Worm (Caenorhabditis elegans) whole organism, young adult: ENCODE measurements around the gene Y47D3A.21.

ENCODE experiments used
- C06A6.2 ChIP-seq: fragments of 200-800 bp; sonication (Bioruptor generic); conservative IDR thresholded peaks from 2 replicates; pipeline ENCODE4 v1.3.6; 2022; ENCODE audit warnings: missing genetic modification characterization, missing compliant biosample characterization
- F23B12.7 ChIP-seq: sonication (generic microtip); optimal IDR thresholded peaks from 2 replicates; lab custom pipeline; 2017; ENCODE audit warnings: missing genetic modification characterization, mild to moderate bottlenecking, missing compliant biosample characterization, antibody characterized with exemption, moderate library complexity; ENCODE audit not compliant: insufficient read depth
- F33H1.4 ChIP-seq: fragments of 200-800 bp; sonication (Bioruptor generic); IDR thresholded peaks from 2 replicates; pipeline ENCODE4 v1.3.6; 2022; ENCODE audit warnings: missing genetic modification reagents, missing genetic modification characterization, missing compliant biosample characterization
- F39B2.1 ChIP-seq: fragments of 200-800 bp; sonication (Bioruptor generic); IDR thresholded peaks from 2 replicates; pipeline ENCODE4 v1.3.6; 2022; ENCODE audit warnings: missing genetic modification reagents, missing genetic modification characterization, missing compliant biosample characterization
- K12H6.12 ChIP-seq: fragments of 200-800 bp; sonication (Bioruptor generic); optimal IDR thresholded peaks from 2 replicates; lab custom pipeline; 2018; ENCODE audit warnings: mild to moderate bottlenecking, missing genetic modification characterization, missing compliant biosample characterization
- T26A5.8 ChIP-seq: sonication (generic microtip); optimal IDR thresholded peaks from 2 replicates; lab custom pipeline; 2016; ENCODE audit warnings: missing genetic modification characterization, missing compliant biosample characterization
- Y53F4B.3 ChIP-seq: fragments of 200-800 bp; sonication (Bioruptor generic); IDR thresholded peaks from 2 replicates; pipeline ENCODE4 v1.3.6; 2022; ENCODE audit warnings: missing genetic modification reagents, missing genetic modification characterization, missing compliant biosample characterization
- Y79H2A.3 ChIP-seq: fragments of 200-800 bp; sonication (Bioruptor generic); conservative IDR thresholded peaks from 2 replicates; pipeline ENCODE4 v1.3.6; 2022; ENCODE audit warnings: missing genetic modification reagents, missing genetic modification characterization, missing compliant biosample characterization
- ZK185.1 ChIP-seq: sonication (generic microtip); optimal IDR thresholded peaks from 2 replicates; lab custom pipeline; 2016; ENCODE audit warnings: mild to moderate bottlenecking, missing genetic modification characterization, missing compliant biosample characterization; ENCODE audit not compliant: poor library complexity, severe bottlenecking
- ama-1 ChIP-seq, 3 experiments: fragments of 150-350 bp in 1 of 3; sonication (generic microtip) in 2 of 3; optimal IDR thresholded peaks; 2 replicates each; lab custom pipeline; 2014 to 2018; ENCODE audit warnings: missing biosample characterization in 2 of 3, missing genetic modification characterization in 2 of 3, missing genetic modification reagents in 2 of 3
- aptf-2 ChIP-seq: fragments of 200-800 bp; sonication (Bioruptor generic); conservative IDR thresholded peaks from 2 replicates; pipeline ENCODE4 v1.3.6; 2022; ENCODE audit warnings: missing genetic modification reagents, missing genetic modification characterization, missing compliant biosample characterization
- athp-1 ChIP-seq: sonication (generic microtip); optimal IDR thresholded peaks from 2 replicates; lab custom pipeline; 2017; ENCODE audit warnings: mild to moderate bottlenecking, missing genetic modification characterization, missing compliant biosample characterization
- attf-3 ChIP-seq: fragments of 200-800 bp; sonication (Bioruptor generic); conservative IDR thresholded peaks from 2 replicates; pipeline ENCODE4 v1.3.6; 2022; ENCODE audit warnings: missing genetic modification reagents, missing genetic modification characterization, missing compliant biosample characterization
- attf-5 ChIP-seq: fragments of 200-800 bp; sonication (Bioruptor generic); optimal IDR thresholded peaks from 2 replicates; lab custom pipeline; 2018; ENCODE audit warnings: mild to moderate bottlenecking, missing genetic modification characterization, missing compliant biosample characterization
- cebp-2 ChIP-seq: fragments of 200-800 bp; sonication (Bioruptor generic); IDR thresholded peaks from 2 replicates; pipeline ENCODE4 v1.3.6; 2022; ENCODE audit warnings: missing genetic modification characterization, missing compliant biosample characterization
- ceh-100 ChIP-seq: fragments of 200-800 bp; sonication (Bioruptor generic); IDR thresholded peaks from 2 replicates; pipeline ENCODE4 v1.3.6; 2022; ENCODE audit warnings: missing genetic modification reagents, missing genetic modification characterization, missing compliant biosample characterization
- ceh-58 ChIP-seq: fragments of 200-800 bp; sonication (Bioruptor generic); IDR thresholded peaks from 2 replicates; pipeline ENCODE4 v1.3.6; 2022; ENCODE audit warnings: missing genetic modification characterization, missing compliant biosample characterization
- dox-1 ChIP-seq: fragments of 200-800 bp; sonication (Bioruptor generic); IDR thresholded peaks from 2 replicates; pipeline ENCODE4 v1.3.6; 2022; ENCODE audit warnings: missing genetic modification reagents, missing genetic modification characterization, missing compliant biosample characterization
- dpff-1 ChIP-seq: sonication (generic microtip); optimal IDR thresholded peaks from 2 replicates; lab custom pipeline; 2017; ENCODE audit warnings: mild to moderate bottlenecking, missing genetic modification characterization, missing compliant biosample characterization
- efl-1 ChIP-seq: fragments of 150-350 bp; optimal IDR thresholded peaks from 2 replicates; lab custom pipeline; 2014; ENCODE audit warnings: missing biosample characterization, missing genetic modification reagents, missing genetic modification characterization
- egrh-3 ChIP-seq: fragments of 200-800 bp; sonication (Bioruptor generic); IDR thresholded peaks from 2 replicates; pipeline ENCODE4 v1.3.6; 2022; ENCODE audit warnings: missing genetic modification reagents, missing genetic modification characterization, missing compliant biosample characterization
- hlh-26 ChIP-seq: fragments of 200-800 bp; sonication (Bioruptor generic); conservative IDR thresholded peaks from 2 replicates; pipeline ENCODE4 v1.3.6; 2022; ENCODE audit warnings: missing genetic modification reagents, missing genetic modification characterization, missing compliant biosample characterization
- hmg-1.2 ChIP-seq: fragments of 200-800 bp; sonication (Bioruptor generic); IDR thresholded peaks from 2 replicates; pipeline ENCODE4 v1.3.6; 2022; ENCODE audit warnings: missing genetic modification reagents, missing genetic modification characterization, missing compliant biosample characterization
- let-607 ChIP-seq, 2 experiments: fragments of 200-800 bp in 1 of 2; sonication (Bioruptor generic) in 1 of 2; sonication (generic microtip) in 1 of 2; optimal IDR thresholded peaks; 2 replicates each; lab custom pipeline; 2016 to 2018; ENCODE audit warnings: mild to moderate bottlenecking in 2 of 2, missing compliant biosample characterization in 2 of 2, missing genetic modification characterization in 2 of 2, moderate library complexity in 2 of 2, missing genotype in 1 of 2
- lin-35 ChIP-seq, 3 experiments: fragments of 150-350 bp in 2 of 3; sonication (generic microtip) in 1 of 3; optimal IDR thresholded peaks; 2 replicates each; lab custom pipeline; 2014 to 2018; ENCODE audit warnings: missing biosample characterization in 3 of 3, missing genetic modification characterization in 3 of 3, missing genetic modification reagents in 3 of 3
- lsl-1 ChIP-seq: fragments of 200-800 bp; sonication (Bioruptor generic); optimal IDR thresholded peaks from 2 replicates; lab custom pipeline; 2018; ENCODE audit warnings: mild to moderate bottlenecking, missing genetic modification characterization, moderate library complexity, missing compliant biosample characterization
- madf-10 ChIP-seq: sonication (generic microtip); optimal IDR thresholded peaks from 2 replicates; lab custom pipeline; 2016; ENCODE audit warnings: mild to moderate bottlenecking, missing genetic modification characterization, missing compliant biosample characterization
- madf-3 ChIP-seq: fragments of 200-800 bp; sonication (Bioruptor generic); IDR thresholded peaks from 2 replicates; pipeline ENCODE4 v1.3.6; 2022; ENCODE audit warnings: missing genetic modification reagents, missing genetic modification characterization, missing compliant biosample characterization
- madf-6 ChIP-seq: fragments of 200-800 bp; sonication (Bioruptor generic); IDR thresholded peaks from 2 replicates; pipeline ENCODE4 v1.3.6; 2022; ENCODE audit warnings: missing genetic modification reagents, missing genetic modification characterization, missing compliant biosample characterization
- mcd-1 ChIP-seq: fragments of 200-800 bp; sonication (Bioruptor generic); IDR thresholded peaks from 2 replicates; pipeline ENCODE4 v1.3.6; 2022; ENCODE audit warnings: missing genetic modification reagents, missing genetic modification characterization, missing compliant biosample characterization
- nhr-179 ChIP-seq: sonication (generic microtip); optimal IDR thresholded peaks from 2 replicates; lab custom pipeline; 2016; ENCODE audit warnings: mild to moderate bottlenecking, missing genetic modification characterization, missing compliant biosample characterization
- rcor-1 ChIP-seq: fragments of 200-800 bp; sonication (Bioruptor generic); IDR thresholded peaks from 2 replicates; pipeline ENCODE4 v1.3.6; 2022; ENCODE audit warnings: missing genetic modification reagents, missing genetic modification characterization, missing compliant biosample characterization
- repo-1 ChIP-seq: sonication (generic microtip); optimal IDR thresholded peaks from 2 replicates; lab custom pipeline; 2017; ENCODE audit warnings: mild to moderate bottlenecking, missing genetic modification characterization, missing compliant biosample characterization
- somi-1 ChIP-seq: fragments of 200-800 bp; sonication (Bioruptor generic); optimal IDR thresholded peaks from 2 replicates; lab custom pipeline; 2018; ENCODE audit warnings: mild to moderate bottlenecking, missing genetic modification characterization, missing compliant biosample characterization
- tbx-9 ChIP-seq: sonication (generic microtip); optimal IDR thresholded peaks from 2 replicates; lab custom pipeline; 2016; ENCODE audit warnings: borderline replicate concordance, missing genetic modification characterization, inconsistent platforms, missing compliant biosample characterization
- unc-62 ChIP-seq: fragments of 150-350 bp; optimal IDR thresholded peaks from 2 replicates; lab custom pipeline; 2014; ENCODE audit warnings: missing biosample characterization, missing genetic modification reagents, missing genetic modification characterization
- xnd-1 ChIP-seq: sonication (generic microtip); optimal IDR thresholded peaks from 2 replicates; lab custom pipeline; 2016; ENCODE audit warnings: missing genotype, missing genetic modification reagents, missing genetic modification characterization, missing compliant biosample characterization
- zfh-2 ChIP-seq: fragments of 200-800 bp; sonication (Bioruptor generic); conservative IDR thresholded peaks from 2 replicates; pipeline ENCODE4 v1.3.6; 2022; ENCODE audit warnings: missing genetic modification reagents, missing genetic modification characterization, missing compliant biosample characterization
- ztf-22 ChIP-seq: fragments of 200-800 bp; sonication (Bioruptor generic); optimal IDR thresholded peaks from 2 replicates; lab custom pipeline; 2018; ENCODE audit warnings: mild to moderate bottlenecking, missing genetic modification characterization, moderate library complexity, missing compliant biosample characterization
- ztf-3 ChIP-seq: fragments of 200-800 bp; sonication (Bioruptor generic); optimal IDR thresholded peaks from 2 replicates; lab custom pipeline; 2018; ENCODE audit warnings: mild to moderate bottlenecking, missing genetic modification characterization, missing compliant biosample characterization

Y47D3A.21 gene

DNA sequence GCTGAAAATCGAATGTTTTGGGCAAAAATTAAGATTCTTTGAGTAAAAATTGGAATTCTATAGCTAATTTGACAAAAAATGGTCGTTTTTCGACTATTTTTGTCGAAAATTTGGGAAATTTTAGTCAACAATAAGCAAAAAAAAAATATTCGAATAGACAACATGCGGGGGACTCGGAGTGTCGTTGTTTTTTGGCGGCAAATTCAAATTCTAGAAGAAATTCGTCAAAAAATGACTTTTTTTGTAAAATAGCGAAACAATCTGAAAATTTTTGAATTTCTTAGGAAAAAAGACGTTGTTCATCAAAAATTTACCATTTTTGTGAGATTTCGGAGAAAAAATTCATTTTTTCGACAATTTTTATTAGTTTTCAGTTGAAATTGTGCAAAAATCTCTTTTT is 4.9 kb upstream of the Y47D3A.21 start:
- no peak for TF ChIP-seq F23B12.7 (tag; lab: Kevin White, UChicago)
- TF ChIP-seq dpff-1 (tag; lab: Kevin White, UChicago): no peak
- TF ChIP-seq dox-1: no peak
- TF ChIP-seq ztf-22: no peak
- TF ChIP-seq ceh-58: no peak
- TF ChIP-seq nhr-179 (tag; lab: Kevin White, UChicago): no peak
- no peak for TF ChIP-seq let-607 (tag; optimal IDR thresholded peaks at IDR 0.05; lab: Kevin White, UChicago)
- no peak for TF ChIP-seq Y53F4B.3
- TF ChIP-seq attf-3 (GFP tag; lab: Robert Waterston, UW): no peak
- no peak for TF ChIP-seq tbx-9
- TF ChIP-seq attf-5 (GFP tag; lab: Kevin White, UChicago): no peak
- no peak for TF ChIP-seq xnd-1 (tag; lab: Kevin White, UChicago)
- TF ChIP-seq, all 124 proteins: peak for 0

DNA sequence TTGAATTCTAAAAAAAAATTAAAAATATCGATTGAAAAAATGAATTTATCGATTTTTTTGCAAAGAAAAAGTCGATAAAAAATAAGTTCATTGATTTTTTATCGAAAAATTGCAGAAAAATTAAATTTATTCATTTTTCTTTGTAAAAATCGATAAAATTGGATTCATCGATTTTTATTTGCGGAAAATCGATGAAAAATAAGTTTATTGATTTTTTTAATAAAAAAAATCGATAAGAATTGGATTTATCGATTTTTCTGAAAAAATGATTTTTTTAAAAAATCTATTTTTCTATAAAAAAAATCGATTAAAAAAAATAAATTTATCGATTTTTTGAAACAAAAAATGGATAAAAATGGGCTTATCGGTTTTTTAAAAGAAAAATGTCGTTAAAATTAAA is 1.2 kb upstream of the Y47D3A.21 start:
- TF ChIP-seq F39B2.1 (GFP tag; lab: Robert Waterston, UW): no peak
- no peak for TF ChIP-seq T26A5.8
- no peak for TF ChIP-seq dpff-1 (tag; lab: Kevin White, UChicago)
- no peak for TF ChIP-seq lsl-1
- no peak for TF ChIP-seq egrh-3
- TF ChIP-seq zfh-2 (GFP tag; lab: Robert Waterston, UW): no peak
- no peak for TF ChIP-seq nhr-179 (tag; lab: Kevin White, UChicago)
- no peak for TF ChIP-seq somi-1 (GFP tag; lab: Kevin White, UChicago)
- TF ChIP-seq ama-1 (optimal IDR thresholded peaks at IDR 0.05; lab: Kevin White, UChicago): no peak
- no peak for TF ChIP-seq ama-1 (GFP tag; optimal IDR thresholded peaks at IDR 0.05; lab: Kevin White, UChicago)
- TF ChIP-seq, all 124 proteins: peak for 0

DNA sequence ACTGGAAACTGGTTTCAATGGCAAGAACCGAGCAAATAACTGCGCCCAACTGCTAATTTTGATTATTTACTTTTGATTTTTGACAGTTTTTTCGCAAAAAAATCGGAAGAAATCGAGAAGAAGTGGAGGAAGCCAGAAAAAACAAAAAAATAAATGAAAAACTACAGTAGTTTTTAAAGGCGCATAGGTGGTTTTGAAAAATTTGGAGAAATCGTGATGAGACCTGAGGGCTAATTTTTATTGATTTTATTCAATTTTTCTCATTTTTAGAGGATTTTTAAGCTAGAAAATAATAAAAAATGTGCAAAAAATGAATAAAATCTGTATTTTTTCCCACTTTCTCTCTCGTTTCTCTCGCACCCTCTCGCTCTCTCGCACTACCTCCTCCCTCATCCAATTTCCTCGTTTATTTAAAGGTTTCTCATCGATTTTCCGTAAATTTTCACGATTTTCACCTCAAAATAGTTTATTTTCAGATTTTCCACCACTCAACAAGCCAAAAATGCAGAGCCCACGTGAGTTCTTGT is 4.1 kb downstream of the Y47D3A.21 start, which contains the start of gene Y47D3A.20:
TSS of gene Y47D3A.20 (plus strand) at position 477 of the 527 bp plus-strand sequence.
- TF ChIP-seq efl-1 (GFP tag; lab: Kevin White, UChicago): peak; percentile 10
- TF ChIP-seq F33H1.4 (GFP tag; lab: Robert Waterston, UW): peak; percentile 66
- TF ChIP-seq madf-6 (GFP tag; lab: Robert Waterston, UW): 0 out of 2 replicates have a peak, but pooled peaks have one; percentile 6
- TF ChIP-seq lsl-1: peak; percentile 63
- no peak for TF ChIP-seq cebp-2
- TF ChIP-seq xnd-1 (tag; lab: Kevin White, UChicago): peak; percentile 7
- no peak for TF ChIP-seq madf-10 (tag; lab: Kevin White, UChicago)
- TF ChIP-seq mcd-1 (GFP tag; lab: Robert Waterston, UW): no peak
- no peak for TF ChIP-seq madf-3 (GFP tag; lab: Robert Waterston, UW)
- TF ChIP-seq, all 124 proteins: peak for 5

DNA sequence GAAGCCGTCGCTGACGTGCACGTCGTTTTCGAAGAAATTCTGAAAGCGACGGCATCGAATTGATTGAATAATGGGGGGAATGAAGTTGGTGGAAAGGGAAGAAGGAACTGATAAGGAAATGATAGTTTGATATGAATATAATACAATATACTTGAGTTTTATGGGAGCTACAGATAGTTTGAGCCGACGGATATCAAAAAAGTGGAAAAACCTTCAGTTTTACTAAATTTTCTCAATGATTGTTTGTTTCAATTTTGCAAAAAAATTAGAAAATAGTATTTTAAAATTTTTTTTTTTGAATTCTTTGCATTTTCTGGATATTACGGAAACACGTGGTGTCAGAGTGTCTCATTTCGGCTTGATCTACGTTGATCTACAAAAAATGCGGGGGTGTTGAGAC is 7.9 kb downstream of the Y47D3A.21 start, which contains the start of gene obr-1:
TSS of gene obr-1 (minus strand) at position 101 of the 400 bp plus-strand sequence.
- TF ChIP-seq hmg-1.2 (GFP tag; lab: Robert Waterston, UW): no peak
- no peak for TF ChIP-seq aptf-2 (GFP tag; lab: Robert Waterston, UW)
- no peak for TF ChIP-seq K12H6.12 (tag; lab: Kevin White, UChicago)
- TF ChIP-seq lsl-1: no peak
- TF ChIP-seq repo-1: no peak
- no peak for TF ChIP-seq Y79H2A.3 (GFP tag; lab: Robert Waterston, UW)
- no peak for TF ChIP-seq F33H1.4 (GFP tag; lab: Robert Waterston, UW)
- TF ChIP-seq rcor-1 (GFP tag; lab: Robert Waterston, UW): no peak
- TF ChIP-seq ceh-100 (GFP tag; lab: Robert Waterston, UW): no peak
- no peak for TF ChIP-seq attf-5 (GFP tag; lab: Kevin White, UChicago)
- no peak for TF ChIP-seq ZK185.1 (tag; lab: Kevin White, UChicago)
- TF ChIP-seq lin-35 (GFP tag; optimal IDR thresholded peaks at IDR 0.05; lab: Kevin White, UChicago): no peak
- TF ChIP-seq xnd-1 (tag; lab: Kevin White, UChicago): no peak
- no peak for TF ChIP-seq ztf-22
- TF ChIP-seq F23B12.7 (tag; lab: Kevin White, UChicago): no peak
- TF ChIP-seq athp-1 (tag; lab: Kevin White, UChicago): no peak
- no peak for TF ChIP-seq ztf-3
- TF ChIP-seq C06A6.2: no peak
- TF ChIP-seq unc-62 (GFP tag; lab: Kevin White, UChicago): no peak
- no peak for TF ChIP-seq hlh-26 (GFP tag; lab: Robert Waterston, UW)
